Worm (Caenorhabditis elegans) whole organism, L1 larva: ENCODE results near the gene R05G9.1.

Experiments
- ceh-88 ChIP-seq: fragments of 200-800 bp; sonication (Bioruptor generic); IDR thresholded peaks from 2 replicates; pipeline ENCODE4 v1.3.6; 2022; ENCODE audit warnings: missing genetic modification characterization, missing compliant biosample characterization
- mab-9 ChIP-seq: fragments of 200-800 bp; sonication (Bioruptor generic); IDR thresholded peaks from 2 replicates; pipeline ENCODE4 v1.3.6; 2022; ENCODE audit warnings: missing genetic modification reagents, missing genetic modification characterization, missing compliant biosample characterization
- unc-62 ChIP-seq: fragments of 150-350 bp; optimal IDR thresholded peaks from 2 replicates; lab custom pipeline; 2014; ENCODE audit warnings: missing biosample characterization, missing genetic modification reagents, missing genetic modification characterization

DNA sequence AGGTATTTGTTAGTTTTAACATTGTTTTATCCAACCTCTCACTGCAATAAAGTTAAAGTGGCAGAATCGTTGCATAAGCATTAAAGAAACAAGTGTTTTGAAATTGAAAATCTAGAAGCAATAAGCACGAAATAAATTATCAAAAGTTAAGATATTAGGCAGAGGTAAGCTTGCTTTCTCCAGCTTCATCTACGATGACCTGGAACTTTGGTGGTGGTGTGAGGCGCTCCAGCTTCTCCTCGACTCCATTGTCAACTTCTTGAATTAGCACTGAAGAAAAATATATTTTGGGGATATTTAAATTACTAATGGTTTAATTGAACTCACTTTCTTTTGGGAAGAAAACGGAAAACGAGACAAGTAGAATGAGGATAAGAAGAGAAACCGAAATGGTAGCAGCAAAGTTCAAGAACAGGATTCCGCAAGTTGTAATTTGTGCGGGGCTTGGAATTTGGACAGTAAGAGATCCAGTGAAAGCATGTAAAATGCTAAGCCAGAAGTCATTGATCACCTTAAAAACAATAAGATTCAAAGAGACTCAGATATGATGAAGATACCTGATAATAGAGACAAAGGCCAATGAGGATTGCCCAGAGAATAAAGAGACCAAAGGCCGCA lies 9.2 kb upstream of the R05G9.1 start:
- TF ChIP-seq mab-9 (GFP tag; lab: Robert Waterston, UW) (no peak), ceh-88 (GFP tag; lab: Robert Waterston, UW) (no peak), unc-62 (GFP tag; lab: Kevin White, UChicago) (no peak)
